Worm (Caenorhabditis elegans) whole organism, L1 larva: ENCODE data around the gene sru-16.

Experiments
- alr-1 ChIP-seq: fragments of 200-800 bp; sonication (Bioruptor generic); optimal IDR thresholded peaks from 2 replicates; lab custom pipeline; 2018; ENCODE audit warnings: borderline replicate concordance, mild to moderate bottlenecking, missing genetic modification characterization, missing compliant biosample characterization
- elt-3 ChIP-seq, 6 experiments: fragments of 150-350 bp in 1 of 6; sonication (generic microtip); optimal IDR thresholded peaks; 2 replicates each; lab custom pipeline; 2017 to 2018; ENCODE audit warnings: missing biosample characterization in 6 of 6, missing genetic modification characterization in 6 of 6, inconsistent platforms in 1 of 6
- unc-130 ChIP-seq: fragments of 150-350 bp; optimal IDR thresholded peaks from 2 replicates; lab custom pipeline; 2017; ENCODE audit warnings: missing biosample characterization, missing genetic modification characterization, inconsistent platforms

- TF ChIP-seq unc-130 (tag; lab: Kevin White, UChicago) (no peak), alr-1 (tag; lab: Kevin White, UChicago) (no peak), elt-3 (tag; optimal IDR thresholded peaks at IDR 0.05; lab: Kevin White, UChicago) (no peak)
These were observed 29.7 kb upstream of the sru-16 start for ce11 chrIV:13549350-13549749.
